Fruit fly (Drosophila melanogaster) S2 (cell line): Measurements from ENCODE around the gene Mip.

Experiments used
- CG8478 ChIP-seq: fragments of >200 bp; optimal IDR thresholded peaks from 2 replicates; lab custom pipeline; 2018
- CTCF ChIP-seq, 2 experiments: fragments of >200 bp; optimal IDR thresholded peaks; 2 replicates each; lab custom pipeline; 2018

- TF ChIP-seq CG8478 (lab: Kevin White, UChicago) (no peak), CTCF (optimal IDR thresholded peaks at IDR 0.05; lab: Kevin White, UChicago) (no peak)
Measured at dm6 chr3L:17344596-17344995, 4.9 kb downstream of the Mip start, which contains the start of gene brv2.
